Fruit fly (Drosophila melanogaster) whole organism, embryonic: Measurements from ENCODE around the gene Adgf-C.
A peak's percentile ranks its signal among the peaks of the same experiment; 100 is the strongest.

Experiments
- Atf-2 ChIP-seq: fragments of 200-800 bp; sonication (Bioruptor generic); optimal IDR thresholded peaks from 2 replicates; lab custom pipeline; 2016; ENCODE audit warnings: missing biosample characterization, missing genetic modification characterization
- Atf3 ChIP-seq: fragments of 200-800 bp; sonication (Bioruptor generic); optimal IDR thresholded peaks from 3 replicates; lab custom pipeline; 2016; ENCODE audit warnings: missing biosample characterization, missing genetic modification characterization
- Blimp-1 ChIP-seq: fragments of 200-800 bp; sonication (Bioruptor generic); optimal IDR thresholded peaks from 3 replicates; lab custom pipeline; 2018; ENCODE audit warnings: missing biosample characterization, missing genetic modification characterization, mild to moderate bottlenecking, moderate library complexity, missing genetic modification reagents
- CG10959 ChIP-seq: fragments of 200-800 bp; sonication (Bioruptor generic); IDR thresholded peaks from 2 replicates; pipeline ENCODE4 v1.3.6; 2022; ENCODE audit warnings: missing biosample characterization, missing genetic modification characterization
- CG10979 ChIP-seq: fragments of 200-800 bp; sonication (Bioruptor generic); optimal IDR thresholded peaks from 2 replicates; lab custom pipeline; 2018; ENCODE audit warnings: missing biosample characterization, mild to moderate bottlenecking, missing genetic modification characterization, moderate library complexity
- CG11696 ChIP-seq: fragments of 200-800 bp; sonication (Bioruptor generic); IDR thresholded peaks from 2 replicates; pipeline ENCODE4 v1.3.6; 2022; ENCODE audit warnings: missing biosample characterization, missing genetic modification characterization
- CG13775 ChIP-seq: fragments of 200-800 bp; sonication (Bioruptor generic); optimal IDR thresholded peaks from 3 replicates; lab custom pipeline; 2017; ENCODE audit warnings: missing biosample characterization, mild to moderate bottlenecking, missing genetic modification characterization
- CG14710 ChIP-seq: fragments of 200-800 bp; sonication (Bioruptor generic); optimal IDR thresholded peaks from 3 replicates; lab custom pipeline; 2019; ENCODE audit warnings: missing biosample characterization, mild to moderate bottlenecking, missing genetic modification characterization, moderate library complexity
- CG17186 ChIP-seq: fragments of 200-800 bp; sonication (Bioruptor generic); optimal IDR thresholded peaks from 3 replicates; lab custom pipeline; 2017; ENCODE audit warnings: missing biosample characterization, missing genetic modification reagents, missing genetic modification characterization
- CG17612 ChIP-seq: fragments of 200-800 bp; sonication (Bioruptor generic); IDR thresholded peaks from 2 replicates; pipeline ENCODE4 v1.3.6; 2022; ENCODE audit warnings: missing biosample characterization, missing genetic modification characterization
- CG17802 ChIP-seq: fragments of 200-800 bp; sonication (Bioruptor generic); optimal IDR thresholded peaks from 2 replicates; lab custom pipeline; 2018; ENCODE audit warnings: missing biosample characterization, mild to moderate bottlenecking, missing genetic modification characterization, moderate library complexity
- CG18764 ChIP-seq: fragments of 200-800 bp; sonication (Bioruptor generic); optimal IDR thresholded peaks from 3 replicates; lab custom pipeline; 2016; ENCODE audit warnings: missing biosample characterization, missing genetic modification characterization
- CG2129 ChIP-seq: fragments of 200-800 bp; sonication (Bioruptor generic); IDR thresholded peaks from 2 replicates; pipeline ENCODE4 v1.3.6; 2022; ENCODE audit warnings: missing biosample characterization, missing genetic modification characterization; ENCODE audit not compliant: partially characterized antibody
- CG30431 ChIP-seq: fragments of 200-800 bp; sonication (Bioruptor generic); optimal IDR thresholded peaks from 2 replicates; lab custom pipeline; 2017; ENCODE audit warnings: missing biosample characterization, missing genetic modification characterization
- CG4282 ChIP-seq: fragments of 200-800 bp; sonication (Bioruptor generic); optimal IDR thresholded peaks from 2 replicates; lab custom pipeline; 2016; ENCODE audit warnings: missing biosample characterization, missing genetic modification characterization
- CG4404 ChIP-seq: fragments of 200-800 bp; sonication (Bioruptor generic); IDR thresholded peaks from 2 replicates; pipeline ENCODE4 v1.3.6; 2022; ENCODE audit warnings: missing biosample characterization, missing genetic modification characterization
- CG4730 ChIP-seq: fragments of 200-800 bp; sonication (Bioruptor generic); IDR thresholded peaks from 2 replicates; pipeline ENCODE4 v1.3.6; 2022; ENCODE audit warnings: missing biosample characterization, missing genetic modification characterization
- CG4854 ChIP-seq: fragments of 200-800 bp; sonication (Bioruptor generic); optimal IDR thresholded peaks from 2 replicates; lab custom pipeline; 2016; ENCODE audit warnings: missing biosample characterization, missing genetic modification characterization, inconsistent platforms
- CG6254 ChIP-seq: fragments of 200-800 bp; sonication (Bioruptor generic); optimal IDR thresholded peaks from 3 replicates; lab custom pipeline; 2017; ENCODE audit warnings: mild to moderate bottlenecking, missing biosample characterization, missing genetic modification reagents, missing genetic modification characterization
- CG7556 ChIP-seq: fragments of 200-800 bp; sonication (Bioruptor generic); optimal IDR thresholded peaks from 2 replicates; lab custom pipeline; 2017; ENCODE audit warnings: missing biosample characterization, mild to moderate bottlenecking, missing genetic modification characterization
- CHES-1-like ChIP-seq: fragments of 200-800 bp; sonication (Bioruptor generic); optimal IDR thresholded peaks from 2 replicates; lab custom pipeline; 2016; ENCODE audit warnings: missing biosample characterization, missing genetic modification characterization
- CoRest ChIP-seq: fragments of 200-800 bp; sonication (Bioruptor generic); optimal IDR thresholded peaks from 3 replicates; lab custom pipeline; 2018; ENCODE audit warnings: missing biosample characterization, mild to moderate bottlenecking, missing genetic modification characterization, moderate library complexity
- Kr ChIP-seq: fragments of 200-800 bp; sonication (Bioruptor generic); optimal IDR thresholded peaks from 2 replicates; lab custom pipeline; 2017; ENCODE audit warnings: missing biosample characterization, mild to moderate bottlenecking, missing genetic modification characterization
- MESR4 ChIP-seq: fragments of 200-800 bp; sonication (Bioruptor generic); optimal IDR thresholded peaks from 2 replicates; lab custom pipeline; 2018; ENCODE audit warnings: missing biosample characterization, mild to moderate bottlenecking, missing genetic modification characterization, moderate library complexity
- MTF-1 ChIP-seq: fragments of 200-800 bp; sonication (Bioruptor generic); optimal IDR thresholded peaks from 2 replicates; lab custom pipeline; 2018; ENCODE audit warnings: missing biosample characterization, mild to moderate bottlenecking, missing genetic modification characterization, borderline replicate concordance
- Nf-YB ChIP-seq: fragments of 200-800 bp; sonication (Bioruptor generic); optimal IDR thresholded peaks from 3 replicates; lab custom pipeline; 2019; ENCODE audit warnings: missing biosample characterization, mild to moderate bottlenecking, missing genetic modification characterization, moderate library complexity
- Opbp ChIP-seq: fragments of 200-800 bp; sonication (Bioruptor generic); IDR thresholded peaks from 3 replicates; pipeline ENCODE4 v1.3.6; 2022; ENCODE audit warnings: missing biosample characterization, missing genetic modification characterization; ENCODE audit not compliant: partially characterized antibody
- Pdp1 ChIP-seq, 2 experiments: fragments of 200-800 bp; sonication (Bioruptor generic); optimal IDR thresholded peaks; 3 replicates each; lab custom pipeline; 2016; ENCODE audit warnings: missing biosample characterization in 2 of 2, missing genetic modification characterization in 2 of 2, mild to moderate bottlenecking in 1 of 2, moderate library complexity in 1 of 2
- Rx ChIP-seq: fragments of 200-800 bp; sonication (Bioruptor generic); IDR thresholded peaks from 2 replicates; pipeline ENCODE4 v1.3.6; 2022; ENCODE audit warnings: missing biosample characterization, missing genetic modification characterization
- Tbp ChIP-seq: fragments of >200 bp; optimal IDR thresholded peaks from 2 replicates; lab custom pipeline; 2018; ENCODE audit warnings: missing biosample characterization, missing genetic modification characterization
- Xrp1 ChIP-seq: fragments of 200-800 bp; sonication (Bioruptor generic); IDR thresholded peaks from 2 replicates; pipeline ENCODE4 v1.3.6; 2022; ENCODE audit warnings: missing biosample characterization, missing genetic modification characterization
- chm ChIP-seq: fragments of 200-800 bp; sonication (Bioruptor generic); IDR thresholded peaks from 2 replicates; pipeline ENCODE4 v1.3.6; 2022; ENCODE audit warnings: missing biosample characterization, missing genetic modification characterization
- crc ChIP-seq: fragments of 200-800 bp; sonication (Bioruptor generic); optimal IDR thresholded peaks from 2 replicates; lab custom pipeline; 2016; ENCODE audit warnings: missing biosample characterization, missing genetic modification characterization
- dpn ChIP-seq, 2 experiments: fragments of 200-800 bp; sonication (Bioruptor generic); optimal IDR thresholded peaks; 3 replicates each; lab custom pipeline; 2016; ENCODE audit warnings: missing biosample characterization in 2 of 2, missing genetic modification characterization in 2 of 2
- mirr ChIP-seq: fragments of 200-800 bp; sonication (Bioruptor generic); optimal IDR thresholded peaks from 3 replicates; lab custom pipeline; 2018; ENCODE audit warnings: missing biosample characterization, mild to moderate bottlenecking, missing genetic modification characterization
- nau ChIP-seq: fragments of 200-800 bp; sonication (Bioruptor generic); optimal IDR thresholded peaks from 3 replicates; lab custom pipeline; 2017; ENCODE audit warnings: missing biosample characterization, mild to moderate bottlenecking, missing genetic modification characterization, missing genetic modification reagents
- nom ChIP-seq: fragments of 200-800 bp; sonication (Bioruptor generic); optimal IDR thresholded peaks from 2 replicates; lab custom pipeline; 2017; ENCODE audit warnings: missing biosample characterization, missing genetic modification characterization, mild to moderate bottlenecking, moderate library complexity, missing genetic modification reagents
- p53 ChIP-seq: fragments of 200-800 bp; sonication (Bioruptor generic); optimal IDR thresholded peaks from 2 replicates; lab custom pipeline; 2016; ENCODE audit warnings: missing biosample characterization, missing genetic modification characterization
- peb ChIP-seq: fragments of 200-800 bp; sonication (Bioruptor generic); IDR thresholded peaks from 2 replicates; pipeline ENCODE4 v1.3.6; 2022; ENCODE audit warnings: missing biosample characterization, missing genetic modification characterization
- pita ChIP-seq: fragments of 200-800 bp; sonication (Bioruptor generic); optimal IDR thresholded peaks from 2 replicates; lab custom pipeline; 2017; ENCODE audit warnings: missing biosample characterization, mild to moderate bottlenecking, missing genetic modification characterization
- scrt ChIP-seq: fragments of 200-800 bp; sonication (Bioruptor generic); optimal IDR thresholded peaks from 2 replicates; lab custom pipeline; 2018; ENCODE audit warnings: missing biosample characterization, mild to moderate bottlenecking, missing genetic modification characterization, moderate library complexity
- sisA ChIP-seq: fragments of 200-800 bp; sonication (Bioruptor generic); IDR thresholded peaks from 2 replicates; pipeline ENCODE4 v1.3.6; 2022; ENCODE audit warnings: missing biosample characterization, missing genetic modification characterization
- so ChIP-seq: fragments of 200-800 bp; sonication (Bioruptor generic); IDR thresholded peaks from 3 replicates; pipeline ENCODE4 v1.3.6; 2022; ENCODE audit warnings: missing biosample characterization, missing genetic modification characterization
- sob ChIP-seq: fragments of 200-800 bp; sonication (Bioruptor generic); IDR thresholded peaks from 2 replicates; pipeline ENCODE4 v1.3.6; 2022; ENCODE audit warnings: missing biosample characterization, missing genetic modification characterization
- tgo ChIP-seq: fragments of 200-800 bp; sonication (Bioruptor generic); IDR thresholded peaks from 3 replicates; pipeline ENCODE4 v1.3.6; 2022; ENCODE audit warnings: missing biosample characterization, missing genetic modification characterization
- unc-4 ChIP-seq: fragments of 200-800 bp; sonication (Bioruptor generic); IDR thresholded peaks from 2 replicates; pipeline ENCODE4 v1.3.6; 2022; ENCODE audit warnings: missing biosample characterization, missing genetic modification characterization; ENCODE audit not compliant: partially characterized antibody
- wdn ChIP-seq: fragments of 200-800 bp; sonication (Bioruptor generic); IDR thresholded peaks from 2 replicates; pipeline ENCODE4 v1.3.6; 2022; ENCODE audit warnings: missing biosample characterization, missing genetic modification characterization
- wor ChIP-seq: fragments of 200-800 bp; sonication (Bioruptor generic); IDR thresholded peaks from 2 replicates; pipeline ENCODE4 v1.3.6; 2022; ENCODE audit warnings: missing biosample characterization, missing genetic modification characterization
- yki ChIP-seq: fragments of >200 bp; optimal IDR thresholded peaks from 3 replicates; lab custom pipeline; 2018

Gene Adgf-C

dm6 chr3R:13686371-13687211 is 20.0 kb upstream of the Adgf-C start, which contains the start of gene omd (continued):
- peak; percentile 48 for TF ChIP-seq CG30431 (GFP tag; lab: Kevin White, UChicago)
- peak; percentile 38 for TF ChIP-seq CG4854 (GFP tag; lab: Kevin White, UChicago)
- no peak for TF ChIP-seq Blimp-1 (GFP tag; lab: Kevin White, UChicago)
- no peak for TF ChIP-seq Rx (GFP tag; lab: Robert Waterston, UW)
- peak; percentile 44 for TF ChIP-seq CG18764 (GFP tag; lab: Kevin White, UChicago)
- no peak for TF ChIP-seq nom (GFP tag; lab: Kevin White, UChicago)
- TF ChIP-seq CG2129, result no peak
- TF ChIP-seq unc-4 (GFP tag; lab: Robert Waterston, UW), result no peak
- peak; percentile 45 for TF ChIP-seq Atf-2 (GFP tag; lab: Kevin White, UChicago)
- no peak for TF ChIP-seq so (GFP tag; lab: Robert Waterston, UW)
- peak; percentile 10 for TF ChIP-seq MESR4 (GFP tag; lab: Kevin White, UChicago)
- TF ChIP-seq CoRest, result no peak
- no peak for TF ChIP-seq yki (lab: Kevin White, UChicago)
- peak; percentile 81 for TF ChIP-seq Xrp1
- peak; percentile 18 for TF ChIP-seq peb (GFP tag; lab: Robert Waterston, UW)
- no peak for TF ChIP-seq Tbp (GFP tag; lab: Kevin White, UChicago)
- TF ChIP-seq Atf3 (GFP tag; lab: Kevin White, UChicago), result peak; percentile 1
- peak; percentile 43 to 83 for TF ChIP-seq Pdp1 (GFP tag; optimal IDR thresholded peaks at IDR 0.05; lab: Kevin White, UChicago)
- peak; percentile 43; the same call in 2 of the 3 replicates for TF ChIP-seq tgo (GFP tag; lab: Robert Waterston, UW)
- TF ChIP-seq CG14710 (tag; lab: Kevin White, UChicago), result peak; percentile 50
- TF ChIP-seq CG4282 (GFP tag; lab: Kevin White, UChicago), result no peak
- no peak for TF ChIP-seq CG4730 (GFP tag; lab: Robert Waterston, UW)
- no peak for TF ChIP-seq sisA (GFP tag; lab: Robert Waterston, UW)
- TF ChIP-seq Kr (GFP tag; lab: Kevin White, UChicago), result peak; percentile 72
- TF ChIP-seq Nf-YB, result peak; percentile 48
- peak; percentile 45; the same call in 1 of the 2 replicates for TF ChIP-seq CG17612 (GFP tag; lab: Robert Waterston, UW)
- TF ChIP-seq CG7556 (GFP tag; lab: Kevin White, UChicago), result no peak
- TF ChIP-seq sob (GFP tag; lab: Robert Waterston, UW), result peak; percentile 73
- peak; percentile 49 for TF ChIP-seq CHES-1-like
- TF ChIP-seq CG17186 (GFP tag; lab: Kevin White, UChicago), result peak; percentile 69
- TF ChIP-seq CG11696, result no peak
- peak; percentile 31 for TF ChIP-seq CG10979
- TF ChIP-seq wor, result no peak
- peak; percentile 39 for TF ChIP-seq p53 (GFP tag; lab: Kevin White, UChicago)
- no peak for TF ChIP-seq scrt
- TF ChIP-seq dpn (GFP tag; optimal IDR thresholded peaks at IDR 0.05; lab: Kevin White, UChicago), result peak; percentile 32 to 56
- no peak for TF ChIP-seq Opbp (GFP tag; lab: Robert Waterston, UW)
- peak; percentile 56; the same call in 1 of the 2 replicates for TF ChIP-seq CG10959
- TF ChIP-seq CG13775, result peak; percentile 56
- TF ChIP-seq mirr (GFP tag; lab: Kevin White, UChicago), result peak; percentile 82
- no peak for TF ChIP-seq pita (GFP tag; lab: Kevin White, UChicago)
- peak; percentile 53 for TF ChIP-seq wdn (GFP tag; lab: Robert Waterston, UW)
- peak; percentile 75 for TF ChIP-seq MTF-1 (GFP tag; lab: Kevin White, UChicago)
- TF ChIP-seq crc (GFP tag; lab: Kevin White, UChicago), result peak; percentile 48
- no peak for TF ChIP-seq nau (GFP tag; lab: Kevin White, UChicago)
- no peak for TF ChIP-seq CG4404 (GFP tag; lab: Robert Waterston, UW)
- no peak for TF ChIP-seq CG17802
- peak; percentile 52; the same call in 1 of the 2 replicates for TF ChIP-seq chm (GFP tag; lab: Robert Waterston, UW)
- peak; percentile 61 for TF ChIP-seq CG6254 (GFP tag; lab: Kevin White, UChicago)
